Fruit fly (Drosophila melanogaster): Measurements from ENCODE around the gene CG17726.
A peak's percentile ranks its signal among the peaks of the same experiment; 100 is the strongest.

CG17726 gene

DNA sequence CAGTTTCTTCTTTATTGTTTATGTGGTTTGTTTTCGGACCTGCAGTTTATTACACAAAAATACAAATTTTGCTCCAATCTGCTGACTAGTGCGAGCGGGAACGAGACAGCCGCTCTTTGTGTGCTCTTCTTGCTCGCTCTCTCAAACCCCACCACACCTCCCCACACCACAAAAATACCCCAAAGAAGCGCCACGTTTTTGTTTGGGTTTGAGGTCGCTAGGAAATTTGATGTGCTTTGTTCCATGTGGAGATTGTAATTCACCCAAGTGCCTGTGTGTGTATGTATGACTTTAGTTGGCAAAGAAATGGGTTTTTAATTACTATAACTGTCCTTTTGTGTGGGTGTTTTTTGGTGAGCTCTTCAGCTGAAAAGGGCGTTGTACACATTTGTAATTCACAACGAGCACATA, 28.5 kb upstream of the CG17726 start (continued):
- TF ChIP-seq CG6854 (GFP tag; optimal IDR thresholded peaks at IDR 0.05) (no peak), CG1792 (GFP tag; optimal IDR thresholded peaks at IDR 0.05) (no peak), Drgx (GFP tag; IDR thresholded peaks at IDR 0.05) (peak; percentile 47; the same call in 1 of the 2 replicates), HHEX (GFP tag; optimal IDR thresholded peaks at IDR 0.05) (no peak), CG17385 (GFP tag; optimal IDR thresholded peaks at IDR 0.05) (peak; percentile 3), corto (GFP tag; optimal IDR thresholded peaks at IDR 0.05) (no peak), tx (GFP tag; optimal IDR thresholded peaks at IDR 0.05) (no peak), Mad (GFP tag; optimal IDR thresholded peaks at IDR 0.05) (no peak), CG10274 (GFP tag; optimal IDR thresholded peaks at IDR 0.05) (no peak), CG4617 (GFP tag; optimal IDR thresholded peaks at IDR 0.05; ENCODE audit: borderline replicate concordance) (no peak), repo (GFP tag; optimal IDR thresholded peaks at IDR 0.05) (no peak), CG4820 (GFP tag; optimal IDR thresholded peaks at IDR 0.05) (no peak), Antp (GFP tag; optimal IDR thresholded peaks at IDR 0.05) (no peak), CG12299 (tag; optimal IDR thresholded peaks at IDR 0.05) (no peak), Dfd (GFP tag; optimal IDR thresholded peaks at IDR 0.05) (no peak), dan (GFP tag; IDR thresholded peaks at IDR 0.05) (no peak), Bgb (GFP tag; IDR thresholded peaks at IDR 0.05; ENCODE audit: partially characterized antibody) (peak; percentile 49), p53 (GFP tag; optimal IDR thresholded peaks at IDR 0.05) (no peak), CG33213 (GFP tag; optimal IDR thresholded peaks at IDR 0.05) (no peak), kah (GFP tag; optimal IDR thresholded peaks at IDR 0.05) (no peak), CG1024 (GFP tag; IDR thresholded peaks at IDR 0.05) (no peak), klu (GFP tag; IDR thresholded peaks at IDR 0.05) (no peak), z (GFP tag; IDR thresholded peaks at IDR 0.05) (no peak), zfh2 (GFP tag; optimal IDR thresholded peaks at IDR 0.05) (no peak), schlank (tag; optimal IDR thresholded peaks at IDR 0.05) (no peak), shn (GFP tag; optimal IDR thresholded peaks at IDR 0.05) (no peak), emc (GFP tag; optimal IDR thresholded peaks at IDR 0.05) (no peak), gsb-n (tag; optimal IDR thresholded peaks at IDR 0.05) (no peak), HmgZ (tag; optimal IDR thresholded peaks at IDR 0.05) (peak; percentile 52), BtbVII (GFP tag; optimal IDR thresholded peaks at IDR 0.05) (peak; percentile 19), Sry-β (GFP tag; optimal IDR thresholded peaks at IDR 0.05) (no peak), Abd-B (GFP tag; optimal IDR thresholded peaks at IDR 0.05) (no peak), NFAT (GFP tag; IDR thresholded peaks at IDR 0.05) (peak; percentile 60; the same call in 1 of the 2 replicates), toy (GFP tag; IDR thresholded peaks at IDR 0.05) (no peak), Ada2b (GFP tag; IDR thresholded peaks at IDR 0.05) (no peak), en (GFP tag; optimal IDR thresholded peaks at IDR 0.05) (no peak), CG2199 (GFP tag; IDR thresholded peaks at IDR 0.05) (peak; percentile 67; the same call in 1 of the 3 replicates), Neu2 (GFP tag; optimal IDR thresholded peaks at IDR 0.05; ENCODE audit: borderline replicate concordance) (no peak), CG3163 (GFP tag; optimal IDR thresholded peaks at IDR 0.05) (peak; percentile 43), CTCF (GFP tag; optimal IDR thresholded peaks at IDR 0.05) (no peak), Nf-YC (tag; optimal IDR thresholded peaks at IDR 0.05) (no peak), ash1 (GFP tag; optimal IDR thresholded peaks at IDR 0.05) (no peak), CG10959 (GFP tag; IDR thresholded peaks at IDR 0.05) (no peak), sug (tag; optimal IDR thresholded peaks at IDR 0.05) (peak; percentile 52), gfzf (GFP tag; optimal IDR thresholded peaks at IDR 0.05) (no peak), GATAe (GFP tag; conservative IDR thresholded peaks at IDR 0.05) (no peak), YL-1 (GFP tag; optimal IDR thresholded peaks at IDR 0.05) (no peak), pita (GFP tag; optimal IDR thresholded peaks at IDR 0.05) (no peak), CG7745 (tag; optimal IDR thresholded peaks at IDR 0.05) (no peak), CG1832 (GFP tag; optimal IDR thresholded peaks at IDR 0.05) (peak; percentile 76), CG11696 (GFP tag; IDR thresholded peaks at IDR 0.05) (no peak), twi (tag; optimal IDR thresholded peaks at IDR 0.05) (no peak), Deaf1 (tag; optimal IDR thresholded peaks at IDR 0.05) (no peak)

All from whole organism, embryonic.